Worm (Caenorhabditis elegans) whole organism, L2 larva: ENCODE measurements around the gene F37H8.5.
A peak's percentile ranks its signal among the peaks of the same experiment; 100 is the strongest.

Source experiments
- C34F6.9 ChIP-seq: fragments of 150-350 bp; optimal IDR thresholded peaks from 2 replicates; lab custom pipeline; 2014; ENCODE audit warnings: missing biosample characterization, missing genetic modification characterization
- F13H6.1 ChIP-seq: sonication (generic microtip); optimal IDR thresholded peaks from 2 replicates; lab custom pipeline; 2016; ENCODE audit warnings: missing genetic modification characterization, missing compliant biosample characterization
- R02D3.7 ChIP-seq: fragments of 150-350 bp; optimal IDR thresholded peaks from 2 replicates; lab custom pipeline; 2014; ENCODE audit warnings: missing biosample characterization, missing genetic modification characterization
- Y55F3AM.14 ChIP-seq: fragments of 200-800 bp; sonication (Bioruptor generic); optimal IDR thresholded peaks from 2 replicates; lab custom pipeline; 2018; ENCODE audit warnings: mild to moderate bottlenecking, missing genetic modification characterization, missing compliant biosample characterization
- ZK546.5 ChIP-seq: sonication (generic microtip); optimal IDR thresholded peaks from 2 replicates; lab custom pipeline; 2017; ENCODE audit warnings: missing biosample characterization, missing genetic modification characterization
- alr-1 ChIP-seq: fragments of 150-350 bp; optimal IDR thresholded peaks from 2 replicates; lab custom pipeline; 2014; ENCODE audit warnings: missing biosample characterization, missing genetic modification characterization
- aly-2 ChIP-seq: fragments of 150-350 bp; optimal IDR thresholded peaks from 2 replicates; lab custom pipeline; 2014; ENCODE audit warnings: missing biosample characterization, missing genetic modification characterization
- ama-1 ChIP-seq: fragments of 150-350 bp; optimal IDR thresholded peaks from 2 replicates; lab custom pipeline; 2018; ENCODE audit warnings: inconsistent platforms
- blmp-1 ChIP-seq: sonication (generic microtip); optimal IDR thresholded peaks from 2 replicates; lab custom pipeline; 2017; ENCODE audit warnings: missing genetic modification characterization, mild to moderate bottlenecking, missing compliant biosample characterization, antibody characterized with exemption, moderate library complexity; ENCODE audit not compliant: insufficient read depth
- ceh-82 ChIP-seq: fragments of 150-350 bp; optimal IDR thresholded peaks from 2 replicates; lab custom pipeline; 2014; ENCODE audit warnings: missing biosample characterization, missing genetic modification characterization
- crh-2 ChIP-seq: sonication (generic microtip); optimal IDR thresholded peaks from 2 replicates; lab custom pipeline; 2017; ENCODE audit warnings: missing biosample characterization, missing genetic modification characterization
- dmd-4 ChIP-seq: sonication (generic microtip); optimal IDR thresholded peaks from 2 replicates; lab custom pipeline; 2017; ENCODE audit warnings: missing biosample characterization, missing genetic modification characterization
- elt-1 ChIP-seq: fragments of 150-350 bp; optimal IDR thresholded peaks from 2 replicates; lab custom pipeline; 2014; ENCODE audit warnings: missing biosample characterization, missing genetic modification characterization
- elt-3 ChIP-seq: sonication (generic microtip); optimal IDR thresholded peaks from 2 replicates; lab custom pipeline; 2017; ENCODE audit warnings: missing biosample characterization, missing genetic modification characterization
- fos-1 ChIP-seq: fragments of 150-350 bp; optimal IDR thresholded peaks from 2 replicates; lab custom pipeline; 2014; ENCODE audit warnings: missing biosample characterization, missing genetic modification characterization
- gmeb-1 ChIP-seq: fragments of 150-350 bp; optimal IDR thresholded peaks from 2 replicates; lab custom pipeline; 2014; ENCODE audit warnings: missing biosample characterization, missing genetic modification characterization
- lin-11 ChIP-seq: fragments of 150-350 bp; sonication (generic microtip); optimal IDR thresholded peaks from 2 replicates; lab custom pipeline; 2014; ENCODE audit warnings: missing biosample characterization, missing genetic modification characterization, inconsistent platforms, mixed read lengths
- lin-13 ChIP-seq: fragments of 150-350 bp; optimal IDR thresholded peaks from 2 replicates; lab custom pipeline; 2014; ENCODE audit warnings: missing biosample characterization, missing genetic modification reagents, missing genetic modification characterization
- lin-39 ChIP-seq: fragments of 150-350 bp; optimal IDR thresholded peaks from 2 replicates; lab custom pipeline; 2014; ENCODE audit warnings: missing biosample characterization, missing genetic modification reagents, missing genetic modification characterization
- lsy-2 ChIP-seq, 2 experiments: fragments of 150-350 bp in 1 of 2; sonication (generic microtip) in 1 of 2; optimal IDR thresholded peaks; 2 replicates each; lab custom pipeline; 2014 to 2017; ENCODE audit warnings: missing biosample characterization in 2 of 2, missing genetic modification characterization in 2 of 2
- mbf-1 ChIP-seq: sonication (generic microtip); optimal IDR thresholded peaks from 2 replicates; lab custom pipeline; 2017; ENCODE audit warnings: missing biosample characterization, missing genetic modification characterization
- mdl-1 ChIP-seq, 2 experiments: fragments of 150-350 bp in 1 of 2; sonication (generic microtip) in 1 of 2; optimal IDR thresholded peaks; 2 replicates each; lab custom pipeline; 2017; ENCODE audit warnings: missing biosample characterization in 2 of 2, missing genetic modification characterization in 2 of 2
- nhr-10 ChIP-seq: sonication (generic microtip); optimal IDR thresholded peaks from 2 replicates; lab custom pipeline; 2017; ENCODE audit warnings: missing biosample characterization, missing genetic modification characterization
- nhr-11 ChIP-seq: fragments of 150-350 bp; optimal IDR thresholded peaks from 2 replicates; lab custom pipeline; 2014; ENCODE audit warnings: missing biosample characterization, missing genetic modification characterization
- nhr-12 ChIP-seq: fragments of 150-350 bp; optimal IDR thresholded peaks from 2 replicates; lab custom pipeline; 2014; ENCODE audit warnings: missing biosample characterization, missing genetic modification characterization
- nhr-129 ChIP-seq: fragments of 150-350 bp; optimal IDR thresholded peaks from 2 replicates; lab custom pipeline; 2014; ENCODE audit warnings: missing biosample characterization, missing genetic modification characterization
- nhr-21 ChIP-seq: fragments of 150-350 bp; optimal IDR thresholded peaks from 2 replicates; lab custom pipeline; 2014; ENCODE audit warnings: missing biosample characterization, missing genetic modification characterization
- nhr-23 ChIP-seq: fragments of 150-350 bp; optimal IDR thresholded peaks from 2 replicates; lab custom pipeline; 2014; ENCODE audit warnings: missing biosample characterization, missing genetic modification reagents, missing genetic modification characterization
- nhr-237 ChIP-seq: fragments of 150-350 bp; optimal IDR thresholded peaks from 2 replicates; lab custom pipeline; 2014; ENCODE audit warnings: missing biosample characterization, missing genetic modification characterization
- nhr-25 ChIP-seq: fragments of 150-350 bp; sonication (generic microtip); optimal IDR thresholded peaks from 3 replicates; lab custom pipeline; 2014; ENCODE audit warnings: missing biosample characterization, missing genetic modification characterization
- nhr-77 ChIP-seq: fragments of 150-350 bp; optimal IDR thresholded peaks from 2 replicates; lab custom pipeline; 2014; ENCODE audit warnings: missing biosample characterization, missing genetic modification characterization
- peb-1 ChIP-seq: fragments of 150-350 bp; optimal IDR thresholded peaks from 2 replicates; lab custom pipeline; 2014; ENCODE audit warnings: missing biosample characterization, missing genetic modification characterization
- sem-4 ChIP-seq: fragments of 150-350 bp; optimal IDR thresholded peaks from 2 replicates; lab custom pipeline; 2014; ENCODE audit warnings: missing biosample characterization, missing genetic modification reagents, missing genetic modification characterization
- skn-1 ChIP-seq: sonication (generic microtip); optimal IDR thresholded peaks from 2 replicates; lab custom pipeline; 2017; ENCODE audit warnings: missing biosample characterization, missing genetic modification characterization
- sma-3 ChIP-seq: sonication (generic microtip); optimal IDR thresholded peaks from 2 replicates; lab custom pipeline; 2016; ENCODE audit warnings: missing genetic modification reagents, missing genetic modification characterization, missing compliant biosample characterization
- sma-9 ChIP-seq, 2 experiments: fragments of 150-350 bp in 1 of 2; sonication (generic microtip) in 1 of 2; optimal IDR thresholded peaks; 2 replicates each; lab custom pipeline; 2014 to 2016; ENCODE audit warnings: missing genetic modification characterization in 2 of 2, mild to moderate bottlenecking in 1 of 2, missing biosample characterization in 1 of 2, missing compliant biosample characterization in 1 of 2, missing genetic modification reagents in 1 of 2, moderate library complexity in 1 of 2
- unc-39 ChIP-seq: fragments of 150-350 bp; optimal IDR thresholded peaks from 2 replicates; lab custom pipeline; 2014; ENCODE audit warnings: missing biosample characterization, missing genetic modification characterization
- unc-55 ChIP-seq: fragments of 150-350 bp; sonication (generic microtip); optimal IDR thresholded peaks from 3 replicates; lab custom pipeline; 2014; ENCODE audit warnings: missing biosample characterization, missing genetic modification reagents, missing genetic modification characterization
- unc-62 ChIP-seq: fragments of 150-350 bp; optimal IDR thresholded peaks from 2 replicates; lab custom pipeline; 2014; ENCODE audit warnings: missing biosample characterization, missing genetic modification reagents, missing genetic modification characterization
- ztf-1 ChIP-seq: fragments of 200-800 bp; sonication (Bioruptor generic); conservative IDR thresholded peaks from 2 replicates; pipeline ENCODE4 v1.3.6; 2022; ENCODE audit warnings: missing genetic modification characterization, missing compliant biosample characterization
- ztf-11 ChIP-seq: sonication (generic microtip); optimal IDR thresholded peaks from 2 replicates; lab custom pipeline; 2017; ENCODE audit warnings: missing biosample characterization, missing genetic modification characterization
- ztf-4 ChIP-seq: fragments of 150-350 bp; optimal IDR thresholded peaks from 2 replicates; lab custom pipeline; 2014; ENCODE audit warnings: missing biosample characterization, missing genetic modification characterization

Gene F37H8.5

ce11 chrII:11161675-11162074 lies 26.3 kb upstream of the F37H8.5 start:
- TF ChIP-seq ztf-4 (no peak), elt-3 (tag; lab: Kevin White, UChicago) (no peak), blmp-1 (tag; lab: Kevin White, UChicago) (peak; percentile 68)

DNA sequence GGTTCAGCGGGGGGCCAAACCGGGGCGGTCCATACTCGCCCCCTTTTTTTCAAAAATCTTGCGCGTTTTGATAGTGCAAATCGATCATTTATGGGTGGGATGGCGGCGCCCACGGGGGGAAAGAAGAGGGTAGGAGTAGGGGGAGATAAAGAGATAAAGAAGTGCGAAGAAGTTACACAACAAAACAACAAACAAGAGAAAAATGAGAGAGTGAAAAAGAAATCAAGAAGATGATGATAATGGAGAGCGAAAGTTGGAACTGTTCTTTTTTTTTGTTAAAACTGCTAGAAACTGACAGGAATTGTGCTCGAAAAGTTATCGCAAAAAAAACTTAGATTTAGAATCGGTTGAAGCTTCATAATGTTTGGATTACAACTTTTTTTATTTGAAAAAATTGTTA lies 25.6 kb upstream of the F37H8.5 start, which contains the start of gene ptr-13:
Gene ptr-13, minus strand, starts transcription at position 92 of the 400 bp plus-strand sequence.
- peak; percentile 69 for TF ChIP-seq blmp-1 (tag; lab: Kevin White, UChicago)
- TF ChIP-seq skn-1 (tag; lab: Kevin White, UChicago): no peak

DNA sequence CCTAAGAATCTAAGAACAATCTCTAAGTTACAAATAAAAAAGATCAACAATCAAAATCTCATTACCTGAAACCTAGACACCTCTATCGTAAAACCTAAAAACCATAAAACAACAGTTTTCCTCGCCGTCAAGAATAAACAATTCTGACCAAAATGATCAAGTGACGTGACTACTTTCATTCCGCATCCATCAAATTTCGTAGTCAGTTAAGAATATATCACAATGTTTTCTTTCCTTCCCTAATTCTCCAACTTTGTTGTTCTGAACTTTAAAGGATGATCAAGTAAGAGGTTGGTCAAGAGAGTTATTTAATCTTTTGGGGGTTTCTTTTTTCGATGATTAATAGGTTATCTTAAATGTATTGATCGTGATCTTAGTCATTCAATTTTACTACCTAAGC lies 24.7 kb upstream of the F37H8.5 start:
- no peak for TF ChIP-seq nhr-11 (tag; lab: Kevin White, UChicago)
- no peak for TF ChIP-seq peb-1 (tag; lab: Kevin White, UChicago)
- no peak for TF ChIP-seq blmp-1 (tag; lab: Kevin White, UChicago)
- TF ChIP-seq lin-39 (tag; lab: Kevin White, UChicago): no peak
- TF ChIP-seq R02D3.7 (tag; lab: Kevin White, UChicago): no peak
- no peak for TF ChIP-seq C34F6.9 (tag; lab: Kevin White, UChicago)
- TF ChIP-seq F13H6.1 (tag; lab: Kevin White, UChicago): no peak
- TF ChIP-seq fos-1 (tag; lab: Kevin White, UChicago): no peak
- TF ChIP-seq Y55F3AM.14 (GFP tag; lab: Kevin White, UChicago): no peak
- no peak for TF ChIP-seq gmeb-1 (tag; lab: Kevin White, UChicago)
- no peak for TF ChIP-seq ztf-11
- TF ChIP-seq elt-1 (tag; lab: Kevin White, UChicago): no peak
- TF ChIP-seq sma-3 (GFP tag; lab: Kevin White, UChicago): peak; percentile 55
- TF ChIP-seq lsy-2 (tag; optimal IDR thresholded peaks at IDR 0.05; lab: Kevin White, UChicago): no peak
- TF ChIP-seq ztf-4: no peak
- TF ChIP-seq sma-9 (GFP tag; optimal IDR thresholded peaks at IDR 0.05; lab: Kevin White, UChicago): peak; percentile 20
- TF ChIP-seq sma-9 (tag; optimal IDR thresholded peaks at IDR 0.05; lab: Kevin White, UChicago): no peak
- TF ChIP-seq, all 48 proteins: peak for 2

- TF ChIP-seq unc-55 (GFP tag; lab: Kevin White, UChicago) (peak; percentile 22), C34F6.9 (tag; lab: Kevin White, UChicago) (no peak)
These were observed 21.6 kb upstream of the F37H8.5 start for ce11 chrII:11166414-11166813.

DNA sequence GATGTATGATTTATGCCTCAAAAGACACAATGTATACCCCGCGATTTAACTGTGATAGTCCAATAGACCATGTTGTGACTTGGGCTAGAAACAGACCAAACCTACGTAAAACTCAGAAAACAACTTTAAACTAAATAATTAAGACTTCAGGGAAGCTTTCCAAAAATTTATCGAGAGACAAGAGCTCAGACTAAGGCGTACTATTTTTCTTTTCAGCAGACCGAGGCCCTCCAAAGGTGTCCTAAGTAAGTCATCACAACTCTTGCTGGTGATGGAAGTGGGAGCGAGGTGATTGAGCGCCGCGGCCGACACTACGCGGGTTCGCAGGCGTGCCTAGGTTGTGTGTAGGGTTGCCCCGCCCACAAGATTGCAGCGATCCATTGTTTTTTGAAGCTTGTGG lies 21.0 kb upstream of the F37H8.5 start:
- TF ChIP-seq alr-1 (tag; lab: Kevin White, UChicago): no peak
- no peak for TF ChIP-seq nhr-77 (tag; lab: Kevin White, UChicago)
- TF ChIP-seq elt-1 (tag; lab: Kevin White, UChicago): no peak
- peak; percentile 63 for TF ChIP-seq nhr-129 (tag; lab: Kevin White, UChicago)
- peak; percentile 84 for TF ChIP-seq nhr-21
- TF ChIP-seq lin-39 (tag; lab: Kevin White, UChicago): no peak
- peak; percentile 25 for TF ChIP-seq ztf-4
- no peak for TF ChIP-seq nhr-23 (tag; lab: Kevin White, UChicago)
- TF ChIP-seq R02D3.7 (tag; lab: Kevin White, UChicago): peak; percentile 22
- no peak for TF ChIP-seq ztf-1
- TF ChIP-seq ztf-11: no peak
- no peak for TF ChIP-seq mbf-1 (tag; lab: Kevin White, UChicago)
- no peak for TF ChIP-seq elt-3 (tag; lab: Kevin White, UChicago)
- peak; percentile 18 for TF ChIP-seq lin-11 (tag; lab: Kevin White, UChicago)
- TF ChIP-seq mdl-1 (tag; optimal IDR thresholded peaks at IDR 0.05; lab: Kevin White, UChicago): peak; percentile 37 to 86
- TF ChIP-seq unc-39 (tag; lab: Kevin White, UChicago): no peak
- no peak for TF ChIP-seq unc-62 (GFP tag; lab: Kevin White, UChicago)
- TF ChIP-seq sma-9 (GFP tag; optimal IDR thresholded peaks at IDR 0.05; lab: Kevin White, UChicago): peak; percentile 85
- no peak for TF ChIP-seq sma-9 (tag; optimal IDR thresholded peaks at IDR 0.05; lab: Kevin White, UChicago)
- TF ChIP-seq dmd-4: no peak
- peak; percentile 96 for TF ChIP-seq ama-1 (lab: Kevin White, UChicago)
- TF ChIP-seq sem-4: peak; percentile 31
- peak; percentile 12 for TF ChIP-seq crh-2
- TF ChIP-seq blmp-1 (tag; lab: Kevin White, UChicago): no peak
- no peak for TF ChIP-seq ceh-82
- no peak for TF ChIP-seq nhr-12 (tag; lab: Kevin White, UChicago)
- TF ChIP-seq lsy-2 (tag; optimal IDR thresholded peaks at IDR 0.05; lab: Kevin White, UChicago): peak; percentile 43 to 56
- TF ChIP-seq nhr-25 (tag; lab: Kevin White, UChicago): peak; percentile 44
- TF ChIP-seq aly-2: no peak
- TF ChIP-seq C34F6.9 (tag; lab: Kevin White, UChicago): peak; percentile 6
- peak; percentile 29 for TF ChIP-seq unc-55 (GFP tag; lab: Kevin White, UChicago)
- no peak for TF ChIP-seq nhr-10
- TF ChIP-seq gmeb-1 (tag; lab: Kevin White, UChicago): peak; percentile 76
- TF ChIP-seq skn-1 (tag; lab: Kevin White, UChicago): no peak
- TF ChIP-seq nhr-237 (tag; lab: Kevin White, UChicago): peak; percentile 26
- no peak for TF ChIP-seq nhr-11 (tag; lab: Kevin White, UChicago)
- TF ChIP-seq lin-13 (GFP tag; lab: Kevin White, UChicago): peak; percentile 56
- TF ChIP-seq ZK546.5 (tag; lab: Kevin White, UChicago): no peak
